Fruit fly (Drosophila melanogaster) whole organism, pupa: ENCODE measurements around the gene Aplip1.
"Not testable (repeated sequence)": the region's sequence is repeated elsewhere in the genome, so short reads cannot be mapped to it uniquely, and the experiment has no call there.

ENCODE experiments used
- CG10348 ChIP-seq: fragments of 200-800 bp; sonication (Bioruptor generic); IDR thresholded peaks from 2 replicates; pipeline ENCODE4 v1.3.6; 2022; ENCODE audit warnings: missing biosample characterization, missing genetic modification characterization
- CG14655 ChIP-seq: fragments of 200-800 bp; sonication (Bioruptor generic); optimal IDR thresholded peaks from 3 replicates; lab custom pipeline; 2017; ENCODE audit warnings: mild to moderate bottlenecking, missing biosample characterization, missing genetic modification reagents, missing genetic modification characterization
- CG15710 ChIP-seq: fragments of 200-800 bp; sonication (Bioruptor generic); optimal IDR thresholded peaks from 2 replicates; lab custom pipeline; 2018; ENCODE audit warnings: missing biosample characterization, mild to moderate bottlenecking, missing genetic modification characterization, moderate library complexity
- CG17806 ChIP-seq: fragments of 200-800 bp; sonication (Bioruptor generic); optimal IDR thresholded peaks from 2 replicates; lab custom pipeline; 2018; ENCODE audit warnings: missing biosample characterization, mild to moderate bottlenecking, missing genetic modification characterization, moderate library complexity
- CG32121 ChIP-seq: fragments of 200-800 bp; sonication (Bioruptor generic); IDR thresholded peaks from 2 replicates; pipeline ENCODE4 v1.3.6; 2022; ENCODE audit warnings: missing biosample characterization, missing genetic modification characterization
- CG34367 ChIP-seq: fragments of 200-800 bp; sonication (Bioruptor generic); optimal IDR thresholded peaks from 2 replicates; lab custom pipeline; 2018; ENCODE audit warnings: missing biosample characterization, mild to moderate bottlenecking, missing genetic modification characterization
- CG4496 ChIP-seq: fragments of 200-800 bp; sonication (Bioruptor generic); IDR thresholded peaks from 3 replicates; pipeline ENCODE4 v1.3.6; 2022; ENCODE audit warnings: missing biosample characterization, missing genetic modification characterization
- CG8159 ChIP-seq: fragments of 200-800 bp; sonication (Bioruptor generic); optimal IDR thresholded peaks from 3 replicates; lab custom pipeline; 2018; ENCODE audit warnings: missing biosample characterization, mild to moderate bottlenecking, missing genetic modification characterization, moderate library complexity
- CG9948 ChIP-seq: fragments of 200-800 bp; sonication (Bioruptor generic); optimal IDR thresholded peaks from 2 replicates; lab custom pipeline; 2018; ENCODE audit warnings: missing biosample characterization, mild to moderate bottlenecking, missing genetic modification characterization, moderate library complexity
- EcR ChIP-seq: fragments of 200-800 bp; sonication (Bioruptor generic); optimal IDR thresholded peaks from 3 replicates; lab custom pipeline; 2019; ENCODE audit warnings: missing biosample characterization, missing genetic modification characterization, mild to moderate bottlenecking, moderate library complexity, missing genetic modification reagents
- Ets98B ChIP-seq: fragments of 200-800 bp; sonication (Bioruptor generic); IDR thresholded peaks from 2 replicates; pipeline ENCODE4 v1.3.6; 2022; ENCODE audit warnings: missing biosample characterization, missing genetic modification characterization
- Pif1A ChIP-seq: fragments of 200-800 bp; sonication (Bioruptor generic); optimal IDR thresholded peaks from 3 replicates; lab custom pipeline; 2016; ENCODE audit warnings: missing biosample characterization, missing genetic modification characterization
- Pif1B ChIP-seq: fragments of 200-800 bp; sonication (Bioruptor generic); optimal IDR thresholded peaks from 3 replicates; lab custom pipeline; 2016; ENCODE audit warnings: missing biosample characterization, missing genetic modification characterization
- fd96Ca ChIP-seq: fragments of 200-800 bp; sonication (Bioruptor generic); IDR thresholded peaks from 3 replicates; pipeline ENCODE4 v1.3.6; 2022; ENCODE audit warnings: missing biosample characterization, missing genetic modification characterization
- gl ChIP-seq: fragments of 200-800 bp; sonication (Bioruptor generic); optimal IDR thresholded peaks from 2 replicates; lab custom pipeline; 2018; ENCODE audit warnings: missing biosample characterization, mild to moderate bottlenecking, missing genetic modification characterization
- rn ChIP-seq: fragments of 200-800 bp; sonication (Bioruptor generic); IDR thresholded peaks from 2 replicates; pipeline ENCODE4 v1.3.6; 2022; ENCODE audit warnings: missing biosample characterization, missing genetic modification characterization

Aplip1 gene

DNA sequence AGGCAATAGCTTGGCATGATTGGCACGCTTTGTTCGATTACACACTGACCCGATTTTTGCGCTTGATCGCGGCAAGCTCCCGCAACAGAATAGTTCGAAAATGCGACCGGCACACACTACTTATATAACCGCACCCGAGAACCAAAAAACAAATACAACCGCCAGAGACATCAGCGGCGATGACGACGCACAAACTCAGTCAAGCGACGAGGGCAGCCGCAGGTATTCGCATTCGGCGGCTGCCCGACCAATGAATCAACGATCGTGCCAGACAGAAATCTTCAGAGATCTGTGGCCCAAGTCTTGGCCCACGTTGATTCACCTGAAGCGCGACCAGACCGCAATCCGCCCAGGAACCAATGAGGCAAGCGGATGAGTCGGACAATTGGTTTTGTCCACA is 42.1 kb downstream of the Aplip1 start, which contains the start of gene CG9192:
CG9192 (minus strand) TSS at position 101 of the 400 bp plus-strand sequence.
- TF ChIP-seq CG32121 (GFP tag; lab: Robert Waterston, UW) (no peak), EcR (no peak), rn (GFP tag; lab: Robert Waterston, UW) (no peak), CG10348 (no peak), CG4496 (no peak), fd96Ca (no peak), Ets98B (GFP tag; lab: Robert Waterston, UW) (no peak), CG8159 (tag; lab: Kevin White, UChicago) (no peak), CG15710 (tag; lab: Kevin White, UChicago) (no peak), CG34367 (no peak)

DNA sequence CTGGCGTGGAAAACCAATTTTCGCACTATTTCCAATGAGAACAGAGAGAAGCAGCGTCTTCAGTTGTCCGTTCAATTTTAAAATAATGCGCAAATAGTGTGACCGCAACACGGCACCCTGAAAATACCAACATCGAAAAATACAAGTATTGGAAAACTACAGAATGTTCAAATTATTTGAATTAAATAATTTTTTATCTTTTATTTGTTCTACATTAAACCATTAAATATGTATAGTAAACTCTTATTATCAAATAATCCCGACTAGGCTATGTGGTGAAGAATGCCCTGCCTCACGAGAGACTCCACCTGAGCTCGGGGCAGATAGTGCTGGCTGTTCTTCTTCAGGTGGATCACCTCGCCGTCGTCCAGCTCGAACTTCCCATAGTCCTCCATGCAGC is 49.7 kb downstream of the Aplip1 start, which contains the start of gene Klp61F:
Klp61F (minus strand) TSS at position 101 of the 400 bp plus-strand sequence.
- TF ChIP-seq Pif1B; fd96Ca; rn (GFP tag; lab: Robert Waterston, UW): not testable (repeated sequence)

DNA sequence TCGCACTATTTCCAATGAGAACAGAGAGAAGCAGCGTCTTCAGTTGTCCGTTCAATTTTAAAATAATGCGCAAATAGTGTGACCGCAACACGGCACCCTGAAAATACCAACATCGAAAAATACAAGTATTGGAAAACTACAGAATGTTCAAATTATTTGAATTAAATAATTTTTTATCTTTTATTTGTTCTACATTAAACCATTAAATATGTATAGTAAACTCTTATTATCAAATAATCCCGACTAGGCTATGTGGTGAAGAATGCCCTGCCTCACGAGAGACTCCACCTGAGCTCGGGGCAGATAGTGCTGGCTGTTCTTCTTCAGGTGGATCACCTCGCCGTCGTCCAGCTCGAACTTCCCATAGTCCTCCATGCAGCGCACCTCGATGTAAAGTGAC is 50.7 kb downstream of the Aplip1 start, which contains the start of gene CG32318:
CG32318 (minus strand) TSS at position 101 of the 400 bp plus-strand sequence.
- TF ChIP-seq Pif1A; CG9948 (tag; lab: Kevin White, UChicago); CG4496: not testable (repeated sequence)

DNA sequence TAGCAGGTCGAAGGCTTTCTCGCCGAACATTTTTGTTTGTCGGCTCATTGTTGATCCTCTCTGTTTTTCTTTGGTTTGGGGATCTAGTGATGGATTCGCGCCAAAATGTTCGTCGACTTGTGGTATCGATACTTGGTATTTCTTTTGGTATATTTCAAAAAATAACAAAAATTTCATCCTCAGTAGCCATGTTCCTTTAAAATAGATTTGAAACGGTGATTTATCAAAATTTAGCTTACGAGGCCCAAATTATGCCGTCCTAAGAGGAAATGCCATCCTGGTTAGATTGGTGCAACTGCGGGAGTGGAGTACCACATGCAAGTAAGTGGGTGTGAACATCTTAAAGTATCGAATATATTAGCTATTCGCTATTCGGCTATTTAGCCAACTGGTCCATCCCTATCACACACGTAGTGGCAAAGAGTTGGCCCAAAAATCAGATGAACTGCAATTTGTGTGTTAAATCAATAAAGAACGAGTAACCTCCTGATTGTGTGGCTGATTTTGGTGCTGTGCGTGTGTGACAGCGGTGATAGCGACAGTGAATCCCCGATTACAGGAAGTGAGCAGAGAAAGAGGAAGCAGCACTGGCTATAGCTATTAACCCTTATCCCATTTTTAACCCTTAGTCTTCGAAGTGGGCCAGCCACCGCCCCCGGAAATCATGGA is 51.6 kb downstream of the Aplip1 start, which contains the start of the genes Psf1 and Sac1:
Psf1 (minus strand) TSS at position 51 of the 669 bp plus-strand sequence.
Sac1 (plus strand) TSS at position 191 of the 669 bp plus-strand sequence.
- peak; percentile 26 for TF ChIP-seq CG15710 (tag; lab: Kevin White, UChicago)
- peak; percentile 51; the same call in 1 of the 3 replicates for TF ChIP-seq fd96Ca
- no peak for TF ChIP-seq CG17806
- TF ChIP-seq CG14655 (GFP tag; lab: Kevin White, UChicago): no peak
- TF ChIP-seq gl (tag; lab: Kevin White, UChicago): no peak
- no peak for TF ChIP-seq CG9948 (tag; lab: Kevin White, UChicago)
- TF ChIP-seq CG4496: 0 out of 3 replicates have a peak, but pooled peaks have one; percentile 47
- TF ChIP-seq rn (GFP tag; lab: Robert Waterston, UW): 0 out of 2 replicates have a peak, but pooled peaks have one; percentile 13
- TF ChIP-seq CG8159 (tag; lab: Kevin White, UChicago): peak; percentile 19
- peak; percentile 1 for TF ChIP-seq CG34367
